Worm (Caenorhabditis elegans) whole organism, midembryonic: ENCODE data around the gene Y57A10C.8.

ENCODE experiments used
- cog-1 ChIP-seq: sonication (generic microtip); optimal IDR thresholded peaks from 2 replicates; lab custom pipeline; 2016; ENCODE audit warnings: missing genetic modification characterization, missing compliant biosample characterization
- flt-1 ChIP-seq: fragments of 200-800 bp; sonication (Bioruptor generic); IDR thresholded peaks from 2 replicates; pipeline ENCODE4 v1.3.6; 2022; ENCODE audit warnings: missing genetic modification characterization, missing compliant biosample characterization
- klf-2 ChIP-seq: fragments of 200-800 bp; sonication (Bioruptor generic); conservative IDR thresholded peaks from 2 replicates; pipeline ENCODE4 v1.3.6; 2022; ENCODE audit warnings: missing genetic modification reagents, missing genetic modification characterization, missing compliant biosample characterization

ce11 chrII:12435202-12435872, 5.7 kb upstream of the Y57A10C.8 start:
- TF ChIP-seq klf-2 (GFP tag; lab: Robert Waterston, UW) (no peak), cog-1 (tag; lab: Kevin White, UChicago) (no peak), flt-1 (GFP tag; lab: Robert Waterston, UW) (no peak)
